Fruit fly (Drosophila melanogaster): ENCODE measurements around the gene Der-2.

Der-2 gene

dm6 chr3R:16504541-16504940, 20.5 kb upstream of the Der-2 start:
- TF ChIP-seq CG8478 (optimal IDR thresholded peaks at IDR 0.05), result no peak
- TF ChIP-seq Dll (optimal IDR thresholded peaks at IDR 0.05), result no peak
- TF ChIP-seq EcR (GFP tag; optimal IDR thresholded peaks at IDR 0.05), result no peak
- TF ChIP-seq usp (GFP tag; optimal IDR thresholded peaks at IDR 0.05), result no peak

- TF ChIP-seq psq (optimal IDR thresholded peaks at IDR 0.05), result no peak
- no peak for TF ChIP-seq Dll (optimal IDR thresholded peaks at IDR 0.05)
- no peak for TF ChIP-seq pan (optimal IDR thresholded peaks at IDR 0.05)
These were observed 18.7 kb upstream of the Der-2 start, which contains the start of gene CG42342 for dm6 chr3R:16502595-16503305. CG42342 (plus strand) TSS chr3R:16502770.

DNA sequence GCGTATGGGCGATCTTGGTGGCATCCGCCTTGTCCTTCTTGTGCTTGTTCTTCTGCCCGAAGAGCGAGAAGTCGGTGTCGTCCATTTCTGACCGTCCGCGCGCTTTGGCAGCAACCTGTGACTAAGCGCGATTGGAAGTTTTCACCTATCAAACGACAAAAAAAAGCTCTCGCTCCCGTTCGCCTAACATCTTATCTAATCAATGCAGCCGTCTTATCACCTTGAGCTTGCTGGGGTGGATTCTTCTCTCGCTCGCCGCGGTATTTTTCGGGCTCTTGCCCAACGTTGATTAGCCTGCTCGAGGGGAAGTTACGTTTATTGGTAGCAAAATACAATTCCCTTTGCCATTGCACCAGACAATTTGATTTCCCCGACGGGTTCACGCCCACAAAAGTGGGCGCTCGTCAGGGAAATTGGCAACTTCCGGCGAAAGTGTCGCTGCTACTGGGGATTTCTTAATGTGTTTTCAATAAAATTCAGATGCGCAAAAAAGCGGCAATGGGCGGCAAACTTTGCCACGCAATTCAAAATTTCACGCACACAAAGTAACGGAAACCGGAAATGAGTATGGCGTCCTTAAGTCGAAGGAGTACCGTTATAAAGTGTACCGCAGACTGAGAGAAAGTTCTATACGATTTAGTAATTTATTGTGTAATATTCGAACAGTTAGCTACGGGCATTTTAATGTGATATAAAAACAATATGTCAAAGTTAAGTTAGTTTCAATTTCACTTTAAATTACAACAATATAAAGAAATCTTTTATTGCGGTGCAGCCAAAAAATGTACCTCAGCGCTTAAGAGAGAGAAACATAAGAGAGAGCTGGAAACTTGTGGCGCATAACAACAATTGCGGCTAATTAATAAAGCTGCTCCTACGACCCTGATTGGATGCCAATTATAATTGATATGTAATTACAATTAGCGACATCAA, 17.2 kb upstream of the Der-2 start, which contains the start of gene Decay:
Decay (minus strand) TSS at position 132 of the 933 bp plus-strand sequence.
- TF ChIP-seq EcR (GFP tag; optimal IDR thresholded peaks at IDR 0.05) (no peak), psq (optimal IDR thresholded peaks at IDR 0.05) (no peak), CG8478 (optimal IDR thresholded peaks at IDR 0.05) (no peak), Dll (optimal IDR thresholded peaks at IDR 0.05) (no peak), pan (optimal IDR thresholded peaks at IDR 0.05) (no peak), usp (GFP tag; optimal IDR thresholded peaks at IDR 0.05) (no peak)

- TF ChIP-seq EcR (GFP tag; optimal IDR thresholded peaks at IDR 0.05) (no peak), Dll (optimal IDR thresholded peaks at IDR 0.05) (no peak), psq (optimal IDR thresholded peaks at IDR 0.05) (no peak), pan (optimal IDR thresholded peaks at IDR 0.05) (no peak), CG8478 (optimal IDR thresholded peaks at IDR 0.05) (no peak)
These were observed 14.8 kb upstream of the Der-2 start, which contains the start of gene Gr89a for dm6 chr3R:16498859-16499258. Gr89a (minus strand) TSS chr3R:16498959.

dm6 chr3R:16497379-16497778, 13.4 kb upstream of the Der-2 start:
- TF ChIP-seq EcR (GFP tag; optimal IDR thresholded peaks at IDR 0.05), result no peak
- no peak for TF ChIP-seq CG8478 (optimal IDR thresholded peaks at IDR 0.05)
- TF ChIP-seq Dll (optimal IDR thresholded peaks at IDR 0.05), result no peak
- no peak for TF ChIP-seq usp (GFP tag; optimal IDR thresholded peaks at IDR 0.05)
- no peak for TF ChIP-seq pan (optimal IDR thresholded peaks at IDR 0.05)
- no peak for TF ChIP-seq psq (optimal IDR thresholded peaks at IDR 0.05)

DNA sequence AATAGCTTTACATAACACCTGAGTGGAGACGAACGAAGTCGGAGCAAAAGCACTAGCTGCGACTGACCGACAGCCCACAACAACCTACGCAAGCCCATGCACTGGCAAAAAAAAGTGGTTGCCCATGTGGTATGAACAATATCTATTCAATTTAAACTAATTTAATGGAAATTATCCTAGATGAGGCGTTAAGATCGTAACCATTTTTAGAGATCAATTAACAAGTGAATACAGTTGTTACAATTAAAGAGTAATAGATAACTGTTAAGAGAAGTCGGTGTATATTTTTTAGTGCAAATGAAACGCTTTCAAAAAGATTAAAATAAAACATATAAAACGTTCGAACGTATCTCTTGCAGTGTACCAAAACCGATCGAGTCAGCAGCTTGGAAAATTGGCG, 12.2 kb upstream of the Der-2 start:
- TF ChIP-seq pan (optimal IDR thresholded peaks at IDR 0.05) (no peak), psq (optimal IDR thresholded peaks at IDR 0.05) (no peak), EcR (GFP tag; optimal IDR thresholded peaks at IDR 0.05) (no peak), usp (GFP tag; optimal IDR thresholded peaks at IDR 0.05) (no peak), CG8478 (optimal IDR thresholded peaks at IDR 0.05) (no peak), Dll (optimal IDR thresholded peaks at IDR 0.05) (no peak)

DNA sequence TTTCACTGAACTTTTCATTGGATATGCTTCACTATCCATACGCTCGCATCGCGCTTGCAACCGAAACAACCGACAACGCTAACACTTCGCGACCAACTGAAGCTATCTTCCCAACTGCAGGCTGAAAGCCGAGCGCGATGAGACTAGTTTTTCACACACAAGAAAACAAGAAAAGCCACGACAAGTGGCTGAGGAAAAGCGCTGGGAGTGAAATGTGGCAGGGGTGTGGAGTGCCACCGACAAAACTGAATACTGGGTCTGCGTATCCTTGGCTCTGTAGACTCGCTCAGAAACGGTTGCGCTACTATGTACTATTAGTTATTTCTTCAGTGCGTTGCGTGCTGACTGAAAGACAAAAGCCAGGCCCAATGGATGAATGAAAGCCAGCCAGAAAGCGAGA, 11.3 kb upstream of the Der-2 start, which contains the start of gene Cad89D:
Cad89D (minus strand) TSS at position 101 of the 400 bp plus-strand sequence.
- TF ChIP-seq Dll (optimal IDR thresholded peaks at IDR 0.05) (no peak), pan (optimal IDR thresholded peaks at IDR 0.05) (no peak), usp (GFP tag; optimal IDR thresholded peaks at IDR 0.05) (no peak)

DNA sequence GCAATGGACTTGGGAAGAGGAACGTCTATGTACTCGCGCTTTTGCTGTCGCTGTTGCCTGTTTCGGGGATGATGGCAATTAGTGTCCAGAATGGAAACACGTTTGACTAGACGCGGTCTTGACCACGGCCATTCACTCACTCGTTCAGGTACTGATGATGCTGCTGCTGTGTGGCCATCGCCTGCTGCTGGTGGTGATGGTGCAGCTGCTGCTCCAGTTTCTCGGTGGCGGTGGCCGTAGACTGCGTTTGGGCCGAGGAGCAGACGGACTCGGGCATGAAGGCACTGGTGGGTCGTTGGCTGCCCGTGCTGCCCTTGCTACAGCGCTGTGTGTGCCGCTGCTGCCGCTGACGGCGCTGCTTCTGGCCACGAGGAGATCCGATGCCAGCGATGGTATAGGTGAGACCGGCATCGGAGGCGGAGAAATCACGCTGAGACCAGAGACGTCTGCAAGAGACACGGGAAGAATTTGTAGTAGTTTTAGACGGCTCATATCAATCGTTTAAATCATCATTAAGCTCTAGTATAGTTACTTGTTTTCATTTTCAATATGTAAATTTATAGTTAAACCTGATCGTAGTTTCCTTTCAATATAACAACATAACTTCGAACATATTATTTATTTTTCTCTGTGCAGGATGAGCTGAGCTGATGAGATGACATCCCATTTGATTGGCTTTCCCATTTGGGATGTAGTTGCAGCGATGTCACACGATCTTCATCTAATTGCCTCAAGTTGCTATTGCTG, 1.6 kb upstream of the Der-2 start:
- TF ChIP-seq pan (optimal IDR thresholded peaks at IDR 0.05) (no peak), Dll (optimal IDR thresholded peaks at IDR 0.05) (no peak), CG8478 (optimal IDR thresholded peaks at IDR 0.05) (no peak), psq (optimal IDR thresholded peaks at IDR 0.05) (no peak), EcR (GFP tag; optimal IDR thresholded peaks at IDR 0.05) (no peak), usp (GFP tag; optimal IDR thresholded peaks at IDR 0.05) (no peak)

DNA sequence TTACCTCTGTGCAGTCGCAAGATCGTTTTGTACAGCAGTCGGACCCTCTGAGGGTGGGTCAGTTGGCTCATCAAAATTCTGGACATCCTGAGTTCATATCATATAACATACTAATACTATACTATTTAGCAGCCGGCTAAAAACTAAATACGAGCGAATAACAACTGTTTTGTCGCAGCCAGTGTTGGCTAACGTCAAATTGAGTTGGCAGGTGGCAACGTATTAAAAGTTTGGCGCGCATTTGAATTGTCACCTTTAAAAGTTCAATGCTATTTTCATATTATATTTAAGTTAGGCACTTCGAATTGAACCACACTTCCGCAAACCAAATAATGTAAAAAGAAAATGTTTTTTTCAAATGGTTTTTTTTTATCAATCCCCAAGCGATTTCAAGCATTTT, 1.7 kb downstream of the Der-2 start, which contains the start of gene Sdhaf3:
Sdhaf3 (minus strand) TSS at position 177 of the 400 bp plus-strand sequence.
- TF ChIP-seq psq (optimal IDR thresholded peaks at IDR 0.05) (no peak), Dll (optimal IDR thresholded peaks at IDR 0.05) (no peak), pan (optimal IDR thresholded peaks at IDR 0.05) (no peak), CG8478 (optimal IDR thresholded peaks at IDR 0.05) (no peak), usp (GFP tag; optimal IDR thresholded peaks at IDR 0.05) (no peak), EcR (GFP tag; optimal IDR thresholded peaks at IDR 0.05) (no peak)

- TF ChIP-seq pan (optimal IDR thresholded peaks at IDR 0.05) (no peak), usp (GFP tag; optimal IDR thresholded peaks at IDR 0.05) (no peak), psq (optimal IDR thresholded peaks at IDR 0.05) (no peak), CG8478 (optimal IDR thresholded peaks at IDR 0.05) (no peak), EcR (GFP tag; optimal IDR thresholded peaks at IDR 0.05) (no peak), Dll (optimal IDR thresholded peaks at IDR 0.05) (no peak)
These were observed 3.0 kb downstream of the Der-2 start, which contains the start of gene Dhfr for dm6 chr3R:16480995-16481394. Dhfr (plus strand) TSS chr3R:16481167.

- TF ChIP-seq EcR (GFP tag; optimal IDR thresholded peaks at IDR 0.05) (no peak), usp (GFP tag; optimal IDR thresholded peaks at IDR 0.05) (no peak), Dll (optimal IDR thresholded peaks at IDR 0.05) (no peak), pan (optimal IDR thresholded peaks at IDR 0.05) (no peak), CG8478 (optimal IDR thresholded peaks at IDR 0.05) (no peak), psq (optimal IDR thresholded peaks at IDR 0.05) (no peak)
These were observed 7.0 kb downstream of the Der-2 start, which contains the start of gene Gyc89Db for dm6 chr3R:16477033-16477432. Gyc89Db (plus strand) TSS chr3R:16477110.

Measured in whole organism.